Worm (Caenorhabditis elegans) whole organism, early embryonic: Measurements from ENCODE around the gene F10G7.10.

ENCODE experiments used
- hmg-4 ChIP-seq: fragments of 200-800 bp; sonication (Bioruptor generic); optimal IDR thresholded peaks from 2 replicates; lab custom pipeline; 2018; ENCODE audit warnings: mild to moderate bottlenecking, missing genetic modification characterization, missing compliant biosample characterization
- tbx-11 ChIP-seq: fragments of 200-800 bp; sonication (Bioruptor generic); IDR thresholded peaks from 2 replicates; pipeline ENCODE4 v1.3.6; 2022; ENCODE audit warnings: missing genetic modification characterization, missing compliant biosample characterization

- no peak for TF ChIP-seq hmg-4 (GFP tag; lab: Kevin White, UChicago)
- no peak for TF ChIP-seq tbx-11 (GFP tag; lab: Robert Waterston, UW)
These were observed 41.2 kb downstream of the F10G7.10 start for ce11 chrII:4684852-4685251.
